Fruit fly (Drosophila melanogaster): ENCODE data around the gene csw.

Gene csw

DNA sequence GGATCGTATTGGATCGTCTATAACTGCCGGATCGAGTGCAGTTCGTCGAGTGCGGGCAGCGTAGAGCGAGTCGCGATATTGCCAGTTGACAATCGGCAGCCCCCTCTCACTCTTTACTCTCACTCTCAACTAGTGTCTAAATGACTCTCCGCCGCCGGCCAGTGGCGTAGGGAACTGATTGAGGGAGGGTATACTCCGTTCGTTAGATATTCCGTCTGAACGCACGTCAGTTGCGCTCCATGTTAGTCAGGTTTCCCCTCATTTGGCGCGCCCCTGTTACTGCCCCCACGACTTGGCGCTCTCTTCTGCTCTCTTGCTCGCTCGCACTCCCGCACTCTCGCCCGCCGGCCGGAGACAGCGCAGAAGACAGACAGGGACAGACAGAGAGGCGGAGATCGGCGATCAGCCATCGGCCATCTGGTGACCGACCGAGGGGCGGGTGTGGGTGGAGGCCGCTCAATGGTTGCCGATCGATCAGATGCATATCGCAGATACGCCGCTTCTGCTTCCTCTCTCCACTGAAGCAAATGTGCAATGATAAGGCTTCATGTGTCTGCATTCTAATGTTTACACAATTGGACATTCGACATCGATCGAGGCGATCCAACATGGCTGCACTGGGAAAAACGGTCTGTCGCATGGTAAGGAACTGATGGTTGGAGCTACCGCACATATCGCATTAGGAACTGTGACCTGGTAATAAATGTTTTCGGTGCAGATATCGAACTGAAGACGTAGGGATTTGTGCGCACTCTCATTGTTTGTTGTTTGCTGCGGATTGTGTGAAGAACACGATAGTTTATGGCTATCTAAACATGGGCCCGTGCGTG, 43.7 kb upstream of the csw start, which contains the start of gene moody (continued):
- TF ChIP-seq Awh (GFP tag; IDR thresholded peaks at IDR 0.05) (peak; percentile 98), CG12942 (GFP tag; optimal IDR thresholded peaks at IDR 0.05) (peak; percentile 98), CG6813 (GFP tag; optimal IDR thresholded peaks at IDR 0.05) (peak; percentile 98), ATbp (GFP tag; optimal IDR thresholded peaks at IDR 0.05) (peak; percentile 96), CG6254 (GFP tag; optimal IDR thresholded peaks at IDR 0.05) (peak; percentile 83), Eip74EF (GFP tag; optimal IDR thresholded peaks at IDR 0.05) (peak in 1 of 2 experiments; percentile 89), sob (GFP tag; IDR thresholded peaks at IDR 0.05) (peak; percentile 99), CG14667 (GFP tag; IDR thresholded peaks at IDR 0.05) (peak; percentile 98), br (optimal IDR thresholded peaks at IDR 0.05) (no peak), grn (GFP tag; optimal IDR thresholded peaks at IDR 0.05) (peak; percentile 100), cad (GFP tag; optimal IDR thresholded peaks at IDR 0.05) (no peak), yki (optimal IDR thresholded peaks at IDR 0.05) (no peak), CG11696 (GFP tag; IDR thresholded peaks at IDR 0.05) (peak; percentile 92), CG16779 (GFP tag; IDR thresholded peaks at IDR 0.05) (peak; percentile 99), CG9437 (GFP tag; optimal IDR thresholded peaks at IDR 0.05) (peak; percentile 79), ftz-f1 (GFP tag; optimal IDR thresholded peaks at IDR 0.05) (peak; percentile 95), Antp (GFP tag; optimal IDR thresholded peaks at IDR 0.05) (peak; percentile 99), pho (GFP tag; optimal IDR thresholded peaks at IDR 0.05) (peak; percentile 98), CG12219 (GFP tag; optimal IDR thresholded peaks at IDR 0.05) (peak; percentile 98), CG30431 (GFP tag; optimal IDR thresholded peaks at IDR 0.05) (peak; percentile 95), pb (GFP tag; optimal IDR thresholded peaks at IDR 0.05) (peak; percentile 97), Sry-β (GFP tag; optimal IDR thresholded peaks at IDR 0.05) (no peak), Side (GFP tag; optimal IDR thresholded peaks at IDR 0.05) (peak; percentile 98), toy (GFP tag; IDR thresholded peaks at IDR 0.05) (peak; percentile 95), Camta (GFP tag; optimal IDR thresholded peaks at IDR 0.05) (peak; percentile 95), tio (GFP tag; optimal IDR thresholded peaks at IDR 0.05) (peak; percentile 81), CG9876 (GFP tag; optimal IDR thresholded peaks at IDR 0.05) (peak; percentile 96), slbo (GFP tag; IDR thresholded peaks at IDR 0.05) (peak; percentile 100), Ptx1 (GFP tag; IDR thresholded peaks at IDR 0.05) (peak; percentile 98), sim (GFP tag; IDR thresholded peaks at IDR 0.05) (peak; percentile 95), amos (GFP tag; IDR thresholded peaks at IDR 0.05; ENCODE audit: partially characterized antibody) (peak; percentile 38; the same call in 1 of the 2 replicates), CG4328 (GFP tag; optimal IDR thresholded peaks at IDR 0.05) (peak; percentile 99), Stat92E (GFP tag; optimal IDR thresholded peaks at IDR 0.05) (peak in 1 of 3 experiments; percentile 85), jing (GFP tag; optimal IDR thresholded peaks at IDR 0.05) (peak; percentile 95), Bteb2 (GFP tag; optimal IDR thresholded peaks at IDR 0.05) (peak; percentile 97), Atf-2 (GFP tag; optimal IDR thresholded peaks at IDR 0.05) (peak; percentile 96), CG5245 (GFP tag; optimal IDR thresholded peaks at IDR 0.05) (peak; percentile 97), CG8478 (optimal IDR thresholded peaks at IDR 0.05) (peak; percentile 50), Atf3 (GFP tag; optimal IDR thresholded peaks at IDR 0.05) (peak; percentile 95), gcm (GFP tag; optimal IDR thresholded peaks at IDR 0.05) (peak; percentile 94), CG30403 (GFP tag; optimal IDR thresholded peaks at IDR 0.05) (peak; percentile 98), sug (tag; optimal IDR thresholded peaks at IDR 0.05) (peak; percentile 97), sens-2 (GFP tag; IDR thresholded peaks at IDR 0.05) (peak; percentile 97), CG14050 (GFP tag; IDR thresholded peaks at IDR 0.05) (peak; percentile 98), cwo (GFP tag; optimal IDR thresholded peaks at IDR 0.05) (peak; percentile 96), Deaf1 (tag; optimal IDR thresholded peaks at IDR 0.05) (peak; percentile 86), usp (GFP tag; optimal IDR thresholded peaks at IDR 0.05) (no peak), CG18011 (GFP tag; optimal IDR thresholded peaks at IDR 0.05) (peak; percentile 90), Dip2 (GFP tag; IDR thresholded peaks at IDR 0.05) (peak; percentile 57; the same call in 1 of the 2 replicates), Abd-B (GFP tag; optimal IDR thresholded peaks at IDR 0.05) (peak; percentile 87)

Measured in whole organism, embryonic.